Fruit fly (Drosophila melanogaster): ENCODE results near the gene gzl.

Gene gzl

dm6 chr3R:6411454-6412204 is 28.9 kb downstream of the gzl start:
- no peak for TF ChIP-seq CG32767 (GFP tag; IDR thresholded peaks at IDR 0.05)
- TF ChIP-seq NK7.1 (GFP tag; optimal IDR thresholded peaks at IDR 0.05) = no peak
- no peak for TF ChIP-seq CG7372 (GFP tag; IDR thresholded peaks at IDR 0.05)
- no peak for TF ChIP-seq bcd (GFP tag; optimal IDR thresholded peaks at IDR 0.05)
- peak; percentile 50; the same call in 1 of the 3 replicates for TF ChIP-seq sr (GFP tag; IDR thresholded peaks at IDR 0.05)
- TF ChIP-seq CG6854 (GFP tag; optimal IDR thresholded peaks at IDR 0.05) = no peak
- TF ChIP-seq Blimp-1 (GFP tag; optimal IDR thresholded peaks at IDR 0.05) = peak; percentile 68
- 0 out of 4 replicates have a peak, but pooled peaks have one; percentile 31 for TF ChIP-seq chinmo (GFP tag; IDR thresholded peaks at IDR 0.05; ENCODE audit: partially characterized antibody)
- TF ChIP-seq seq (GFP tag; IDR thresholded peaks at IDR 0.05) = 0 out of 2 replicates have a peak, but pooled peaks have one; percentile 12
- peak; percentile 54 for TF ChIP-seq Med (GFP tag)
- TF ChIP-seq pan (optimal IDR thresholded peaks at IDR 0.05) = no peak
- TF ChIP-seq pan (GFP tag; optimal IDR thresholded peaks at IDR 0.05 in 1 of 2, IDR thresholded peaks at IDR 0.05 in 1 of 2) = no peak
- peak in 1 of 2 experiments; percentile 36 for TF ChIP-seq Pdp1 (GFP tag; optimal IDR thresholded peaks at IDR 0.05)
- TF ChIP-seq vnd (GFP tag; IDR thresholded peaks at IDR 0.05; ENCODE audit: partially characterized antibody) = no peak
- TF ChIP-seq oc (tag; optimal IDR thresholded peaks at IDR 0.05) = peak; percentile 65
- peak; percentile 36 for TF ChIP-seq onecut (GFP tag; IDR thresholded peaks at IDR 0.05)
- no peak for TF ChIP-seq h (optimal IDR thresholded peaks at IDR 0.05)
- TF ChIP-seq CG3407 (GFP tag; optimal IDR thresholded peaks at IDR 0.05) = peak; percentile 100
- peak; percentile 0 for TF ChIP-seq gsb-n (tag; optimal IDR thresholded peaks at IDR 0.05)
- no peak for TF ChIP-seq CG7357 (GFP tag; IDR thresholded peaks at IDR 0.05)
- TF ChIP-seq PHDP (tag; optimal IDR thresholded peaks at IDR 0.05) = no peak
- peak; percentile 92 for TF ChIP-seq CG8359 (GFP tag; optimal IDR thresholded peaks at IDR 0.05; ENCODE audit: borderline replicate concordance)

- no peak for TF ChIP-seq zfh2 (GFP tag; optimal IDR thresholded peaks at IDR 0.05)
- no peak for TF ChIP-seq ash1 (GFP tag; optimal IDR thresholded peaks at IDR 0.05)
- no peak for TF ChIP-seq CG9437 (GFP tag; optimal IDR thresholded peaks at IDR 0.05)
- TF ChIP-seq bowl (GFP tag; IDR thresholded peaks at IDR 0.05) = no peak
- peak in 1 of 2 experiments; percentile 44 for TF ChIP-seq Dfd (GFP tag; optimal IDR thresholded peaks at IDR 0.05)
- no peak for TF ChIP-seq CG11247 (GFP tag; IDR thresholded peaks at IDR 0.05)
- TF ChIP-seq Stat92E (GFP tag; optimal IDR thresholded peaks at IDR 0.05) = peak in 1 of 3 experiments; percentile 10
- TF ChIP-seq CG17829 (tag; optimal IDR thresholded peaks at IDR 0.05) = no peak
- TF ChIP-seq CG17186 (GFP tag; optimal IDR thresholded peaks at IDR 0.05) = no peak
- no peak for TF ChIP-seq bab2 (GFP tag; optimal IDR thresholded peaks at IDR 0.05)
- no peak for TF ChIP-seq CG16863 (GFP tag; optimal IDR thresholded peaks at IDR 0.05)
- TF ChIP-seq CG4424 (GFP tag; optimal IDR thresholded peaks at IDR 0.05) = no peak
- TF ChIP-seq psq (GFP tag; optimal IDR thresholded peaks at IDR 0.05) = peak; percentile 60
- TF ChIP-seq Dbx (GFP tag; IDR thresholded peaks at IDR 0.05) = no peak
- peak; percentile 69 for TF ChIP-seq sd (tag; optimal IDR thresholded peaks at IDR 0.05)
- TF ChIP-seq Drgx (GFP tag; IDR thresholded peaks at IDR 0.05) = 0 out of 2 replicates have a peak, but pooled peaks have one; percentile 2
- no peak for TF ChIP-seq maf-S (GFP tag; optimal IDR thresholded peaks at IDR 0.05)
- TF ChIP-seq lola (GFP tag; optimal IDR thresholded peaks at IDR 0.05) = no peak
- peak; percentile 53; the same call in 2 of the 3 replicates for TF ChIP-seq sr (GFP tag; IDR thresholded peaks at IDR 0.05)
- TF ChIP-seq CG31441 (GFP tag; IDR thresholded peaks at IDR 0.05) = no peak
- no peak for TF ChIP-seq CG2875 (GFP tag; optimal IDR thresholded peaks at IDR 0.05)
- no peak for TF ChIP-seq Usf (GFP tag; optimal IDR thresholded peaks at IDR 0.05)
- TF ChIP-seq CG11696 (GFP tag; IDR thresholded peaks at IDR 0.05) = no peak
- no peak for TF ChIP-seq dimm (GFP tag; IDR thresholded peaks at IDR 0.05)
- no peak for TF ChIP-seq CG12071 (GFP tag; optimal IDR thresholded peaks at IDR 0.05)
- TF ChIP-seq nerfin-1 (tag; optimal IDR thresholded peaks at IDR 0.05) = no peak
- no peak for TF ChIP-seq Neu2 (GFP tag; optimal IDR thresholded peaks at IDR 0.05; ENCODE audit: borderline replicate concordance)
- TF ChIP-seq chinmo (GFP tag; IDR thresholded peaks at IDR 0.05; ENCODE audit: partially characterized antibody) = 0 out of 4 replicates have a peak, but pooled peaks have one; percentile 10
Observed at dm6 chr3R:6413771-6414438, 31.2 kb downstream of the gzl start.
